Fruit fly (Drosophila melanogaster): ENCODE results near the gene CG13386.

DNA sequence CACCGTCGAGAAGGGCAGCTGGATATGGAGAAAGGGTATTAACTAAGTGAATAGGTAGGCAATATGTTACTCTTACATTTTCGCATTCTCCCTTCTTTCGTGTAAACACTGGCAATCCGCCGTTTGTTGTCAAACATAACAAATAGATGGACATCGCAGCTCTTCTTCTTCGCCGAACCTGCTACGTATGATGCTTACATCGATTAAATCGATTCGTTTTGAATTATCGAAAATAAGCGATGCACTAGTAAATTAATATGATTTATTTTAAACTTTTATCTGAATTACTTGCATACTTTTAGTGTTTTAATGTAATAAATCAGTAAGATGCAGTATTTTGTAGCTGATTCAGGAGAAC is 4.1 kb downstream of the CG13386 start, which contains the start of gene fy:
- TF ChIP-seq pan (optimal IDR thresholded peaks at IDR 0.05) (no peak), EcR (GFP tag; optimal IDR thresholded peaks at IDR 0.05) (no peak)

Measured in whole organism.